Fruit fly (Drosophila melanogaster): ENCODE measurements around the gene Ptth.

Gene Ptth

DNA sequence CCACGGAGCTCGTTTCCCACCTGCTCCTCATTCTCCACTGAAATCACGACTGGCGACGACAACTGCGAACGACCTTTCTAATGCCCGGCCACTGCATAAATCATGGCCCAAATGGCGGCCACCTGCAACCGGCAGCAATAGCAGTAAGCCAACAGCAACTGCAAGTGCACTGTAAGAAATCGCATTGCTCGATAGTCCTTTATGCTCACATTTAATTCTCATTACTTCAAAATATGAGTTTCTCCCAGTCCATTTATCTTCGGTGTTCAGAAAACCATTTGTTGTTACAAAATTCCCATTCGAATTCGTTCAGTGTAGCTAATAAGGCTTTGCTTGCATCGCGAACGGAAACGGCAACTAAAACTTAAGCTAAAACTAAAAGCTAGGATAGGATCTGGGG is 27.4 kb upstream of the Ptth start:
- TF ChIP-seq CG14655 (GFP tag; optimal IDR thresholded peaks at IDR 0.05): peak; percentile 69
- TF ChIP-seq CG8159 (tag; optimal IDR thresholded peaks at IDR 0.05): no peak
- peak; percentile 41 for TF ChIP-seq CG17806 (tag; optimal IDR thresholded peaks at IDR 0.05)
- TF ChIP-seq CG4496 (GFP tag; IDR thresholded peaks at IDR 0.05): peak; percentile 89
- 0 out of 2 replicates have a peak, but pooled peaks have one; percentile 33 for TF ChIP-seq CG10348 (GFP tag; IDR thresholded peaks at IDR 0.05)
- TF ChIP-seq rn (GFP tag; IDR thresholded peaks at IDR 0.05): no peak
- TF ChIP-seq D1 (tag; optimal IDR thresholded peaks at IDR 0.05): no peak
- peak; percentile 1 for TF ChIP-seq Pif1B (GFP tag; optimal IDR thresholded peaks at IDR 0.05)
- no peak for TF ChIP-seq Snoo (tag; optimal IDR thresholded peaks at IDR 0.05)
- TF ChIP-seq CG9948 (tag; optimal IDR thresholded peaks at IDR 0.05): no peak
- no peak for TF ChIP-seq gl (tag; optimal IDR thresholded peaks at IDR 0.05)
- TF ChIP-seq EcR (GFP tag; optimal IDR thresholded peaks at IDR 0.05): no peak
- TF ChIP-seq CG13204 (GFP tag; optimal IDR thresholded peaks at IDR 0.05): no peak
- peak; percentile 23 for TF ChIP-seq Pif1A (GFP tag; optimal IDR thresholded peaks at IDR 0.05)
- peak; percentile 86 for TF ChIP-seq fd96Ca (GFP tag; IDR thresholded peaks at IDR 0.05)
- peak; percentile 85 for TF ChIP-seq CG32121 (GFP tag; IDR thresholded peaks at IDR 0.05)
- no peak for TF ChIP-seq CG34367 (tag; optimal IDR thresholded peaks at IDR 0.05)
- peak; percentile 51; the same call in 1 of the 2 replicates for TF ChIP-seq CG12605 (GFP tag; IDR thresholded peaks at IDR 0.05)
- TF ChIP-seq CG15710 (tag; optimal IDR thresholded peaks at IDR 0.05): no peak
- TF ChIP-seq Ets98B (GFP tag; IDR thresholded peaks at IDR 0.05): peak; percentile 87
- TF ChIP-seq CG8301 (tag; optimal IDR thresholded peaks at IDR 0.05): peak; percentile 73

DNA sequence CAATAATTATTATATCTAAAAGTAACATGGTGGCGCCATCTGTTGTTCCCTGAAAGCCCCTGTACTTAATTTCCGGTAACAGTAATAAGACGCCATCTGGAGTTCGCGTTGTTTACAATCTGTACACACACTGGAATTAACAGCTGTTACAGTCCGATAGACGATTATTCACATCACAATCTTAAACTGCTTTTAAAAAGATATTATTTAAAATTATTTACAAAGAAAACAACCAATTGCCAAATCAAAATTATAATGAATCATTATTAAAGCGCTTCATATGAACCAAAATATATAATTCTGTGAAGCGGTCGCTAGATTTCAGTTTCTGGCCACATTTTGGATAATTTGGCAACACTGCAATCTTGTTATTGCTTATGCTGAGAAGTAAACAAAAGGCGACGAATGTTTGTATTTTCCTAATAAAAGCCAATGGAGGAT is 25.8 kb upstream of the Ptth start, which contains the start of gene CG13689:
Gene CG13689, plus strand, starts transcription at position 375 of the 441 bp plus-strand sequence.
- TF ChIP-seq Pif1B (GFP tag; optimal IDR thresholded peaks at IDR 0.05) (peak; percentile 26), D1 (tag; optimal IDR thresholded peaks at IDR 0.05) (peak; percentile 65), CG12605 (GFP tag; IDR thresholded peaks at IDR 0.05) (no peak), Pif1A (GFP tag; optimal IDR thresholded peaks at IDR 0.05) (peak; percentile 2)

DNA sequence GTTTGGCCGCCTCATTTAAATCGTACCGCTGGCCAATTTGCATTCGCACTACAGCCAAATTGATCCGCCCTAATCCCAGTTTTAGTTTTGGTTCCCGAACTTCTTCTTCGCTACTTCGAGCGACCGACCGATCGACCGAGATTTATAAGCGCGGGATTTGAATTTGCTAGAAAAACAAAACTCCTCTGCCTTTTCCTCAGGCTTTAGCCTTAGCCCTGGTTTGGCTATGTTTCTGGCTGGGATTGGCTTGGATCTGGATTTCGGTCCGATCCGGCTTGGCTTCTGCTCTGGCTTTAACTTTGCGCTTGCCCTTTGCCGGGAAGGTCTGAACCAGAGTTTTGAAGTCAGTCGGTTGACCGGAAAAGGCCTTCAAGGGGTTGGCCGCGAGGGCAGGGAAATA is 25.2 kb upstream of the Ptth start:
- no peak for TF ChIP-seq CG8159 (tag; optimal IDR thresholded peaks at IDR 0.05)
- TF ChIP-seq CG10348 (GFP tag; IDR thresholded peaks at IDR 0.05): no peak
- no peak for TF ChIP-seq CG17806 (tag; optimal IDR thresholded peaks at IDR 0.05)
- no peak for TF ChIP-seq Snoo (tag; optimal IDR thresholded peaks at IDR 0.05)
- TF ChIP-seq D1 (tag; optimal IDR thresholded peaks at IDR 0.05): no peak

DNA sequence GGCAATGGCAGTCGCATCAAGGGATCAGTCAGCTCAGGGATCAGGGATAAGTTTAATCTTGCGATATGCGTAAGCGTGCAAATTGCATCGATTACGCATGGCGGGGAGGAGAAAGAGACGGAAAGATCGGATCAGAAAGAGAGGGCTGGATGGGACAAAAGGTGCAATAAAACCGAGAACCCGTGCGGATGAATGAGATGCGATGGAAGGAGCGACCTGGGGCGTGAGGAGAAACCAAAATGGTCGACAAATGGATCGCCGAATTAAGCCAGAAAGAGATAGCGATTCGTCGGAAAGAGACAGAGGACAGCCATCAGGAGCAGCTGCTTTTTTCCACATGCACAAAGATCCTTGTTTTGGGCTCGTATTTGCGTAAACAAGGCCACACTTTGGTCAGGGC is 21.1 kb upstream of the Ptth start:
- TF ChIP-seq CG10348 (GFP tag; IDR thresholded peaks at IDR 0.05) (no peak), Ets98B (GFP tag; IDR thresholded peaks at IDR 0.05) (no peak), Pif1A (GFP tag; optimal IDR thresholded peaks at IDR 0.05) (no peak), CG17806 (tag; optimal IDR thresholded peaks at IDR 0.05) (no peak), Pif1B (GFP tag; optimal IDR thresholded peaks at IDR 0.05) (no peak), EcR (GFP tag; optimal IDR thresholded peaks at IDR 0.05) (no peak), CG8159 (tag; optimal IDR thresholded peaks at IDR 0.05) (no peak), fd96Ca (GFP tag; IDR thresholded peaks at IDR 0.05) (no peak), CG32121 (GFP tag; IDR thresholded peaks at IDR 0.05) (no peak), CG8301 (tag; optimal IDR thresholded peaks at IDR 0.05) (no peak), CG15710 (tag; optimal IDR thresholded peaks at IDR 0.05) (no peak), gl (tag; optimal IDR thresholded peaks at IDR 0.05) (no peak), CG12605 (GFP tag; IDR thresholded peaks at IDR 0.05) (no peak), CG14655 (GFP tag; optimal IDR thresholded peaks at IDR 0.05) (no peak), D1 (tag; optimal IDR thresholded peaks at IDR 0.05) (no peak), Snoo (tag; optimal IDR thresholded peaks at IDR 0.05) (no peak), CG9948 (tag; optimal IDR thresholded peaks at IDR 0.05) (no peak), CG34367 (tag; optimal IDR thresholded peaks at IDR 0.05) (no peak)

DNA sequence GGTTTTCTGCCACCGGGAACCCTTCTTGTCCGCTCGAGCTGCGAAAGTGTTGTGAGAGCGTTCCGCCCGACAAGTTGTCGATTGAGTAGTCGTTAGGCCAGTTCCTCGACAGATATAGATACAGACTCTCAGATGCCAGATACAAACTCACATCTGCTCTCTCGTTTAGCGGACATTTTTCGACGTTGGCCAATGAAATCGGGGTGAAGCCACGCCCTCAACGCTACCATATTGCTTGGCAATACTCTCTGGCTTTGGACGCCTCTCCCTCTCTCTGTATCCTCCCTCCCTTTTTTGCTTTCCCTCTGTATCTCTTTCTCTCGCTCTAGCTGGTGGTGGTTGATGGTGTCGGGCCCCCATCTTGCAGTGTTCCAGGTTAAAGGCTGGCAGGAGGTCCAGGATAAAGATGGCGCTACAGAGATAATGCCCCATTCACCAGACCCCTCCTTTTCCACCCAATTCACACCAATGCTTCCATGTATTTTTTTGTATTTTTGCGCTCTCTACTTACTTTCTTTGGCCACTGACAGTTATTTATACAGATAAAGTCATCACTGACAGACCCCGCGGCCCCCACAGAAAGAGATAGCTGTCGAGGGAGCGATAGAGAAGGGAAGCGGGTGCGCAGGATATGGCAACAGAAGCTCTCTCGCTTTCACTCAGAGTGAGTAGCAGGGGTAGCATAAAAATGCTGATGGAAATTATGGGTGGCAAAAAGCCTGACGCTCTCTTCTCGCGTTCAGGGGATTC is 18.1 kb upstream of the Ptth start, which contains the start of gene Gsc:
Gene Gsc, minus strand, starts transcription at position 51 of the 750 bp plus-strand sequence.
- no peak for TF ChIP-seq CG13204 (GFP tag; optimal IDR thresholded peaks at IDR 0.05)
- 0 out of 3 replicates have a peak, but pooled peaks have one; percentile 40 for TF ChIP-seq CG4496 (GFP tag; IDR thresholded peaks at IDR 0.05)

DNA sequence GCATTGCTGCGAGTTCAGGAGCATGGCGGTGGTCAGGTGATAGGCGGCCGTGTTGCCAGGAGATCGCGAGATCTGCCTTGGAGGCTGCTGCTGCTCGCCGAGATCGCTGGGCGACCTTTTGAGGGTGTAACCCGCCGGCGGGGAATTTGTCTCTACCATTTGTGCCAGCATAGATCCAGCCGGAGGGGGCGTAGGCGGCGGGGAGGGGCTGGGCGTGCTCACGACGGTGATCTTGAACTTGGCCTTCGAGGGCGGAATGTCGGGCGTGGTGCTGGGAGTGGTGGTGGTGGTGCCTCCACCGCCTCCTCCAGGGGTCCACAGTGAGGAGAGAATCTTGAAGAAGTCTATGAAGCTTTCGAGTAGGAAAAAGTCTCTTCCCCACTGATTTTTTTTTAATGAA is 17.4 kb upstream of the Ptth start:
- TF ChIP-seq rn (GFP tag; IDR thresholded peaks at IDR 0.05) (0 out of 2 replicates have a peak, but pooled peaks have one; percentile 6), gl (tag; optimal IDR thresholded peaks at IDR 0.05) (no peak), CG8159 (tag; optimal IDR thresholded peaks at IDR 0.05) (no peak), EcR (GFP tag; optimal IDR thresholded peaks at IDR 0.05) (no peak)

DNA sequence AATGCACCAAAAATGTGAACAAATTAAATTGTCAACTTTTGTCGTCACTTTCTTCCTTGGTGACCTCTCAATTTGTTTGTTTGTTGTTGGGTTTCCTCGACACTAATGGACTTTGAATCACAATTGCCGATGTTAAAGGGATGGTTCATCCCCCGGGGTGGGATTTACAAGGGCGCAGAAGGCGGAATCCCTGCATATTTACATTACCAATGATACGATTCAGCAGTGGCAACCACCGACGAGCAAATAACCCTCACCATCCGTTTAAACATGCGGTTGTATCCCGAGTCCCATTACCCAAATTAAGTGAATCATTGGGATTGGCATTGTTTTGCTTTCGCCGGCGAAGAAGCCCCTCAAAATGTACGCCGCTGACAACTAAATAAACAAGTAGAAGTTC is 14.8 kb upstream of the Ptth start:
- TF ChIP-seq CG8301 (tag; optimal IDR thresholded peaks at IDR 0.05) (no peak), Snoo (tag; optimal IDR thresholded peaks at IDR 0.05) (no peak), CG9948 (tag; optimal IDR thresholded peaks at IDR 0.05) (no peak), Pif1A (GFP tag; optimal IDR thresholded peaks at IDR 0.05) (no peak), D1 (tag; optimal IDR thresholded peaks at IDR 0.05) (no peak), EcR (GFP tag; optimal IDR thresholded peaks at IDR 0.05) (no peak), CG8159 (tag; optimal IDR thresholded peaks at IDR 0.05) (no peak), CG17806 (tag; optimal IDR thresholded peaks at IDR 0.05) (no peak), rn (GFP tag; IDR thresholded peaks at IDR 0.05) (no peak), CG13204 (GFP tag; optimal IDR thresholded peaks at IDR 0.05) (no peak), CG14655 (GFP tag; optimal IDR thresholded peaks at IDR 0.05) (no peak), CG4496 (GFP tag; IDR thresholded peaks at IDR 0.05) (no peak), CG15710 (tag; optimal IDR thresholded peaks at IDR 0.05) (no peak), CG34367 (tag; optimal IDR thresholded peaks at IDR 0.05) (no peak), CG10348 (GFP tag; IDR thresholded peaks at IDR 0.05) (no peak), gl (tag; optimal IDR thresholded peaks at IDR 0.05) (no peak), CG32121 (GFP tag; IDR thresholded peaks at IDR 0.05) (no peak), fd96Ca (GFP tag; IDR thresholded peaks at IDR 0.05) (no peak), Pif1B (GFP tag; optimal IDR thresholded peaks at IDR 0.05) (no peak)

Data from whole organism, pupa.